Worm (Caenorhabditis elegans) whole organism, L3 larva: ENCODE results near the gene lgmn-1.
A peak's percentile ranks its signal among the peaks of the same experiment; 100 is the strongest.

Experiments
- ama-1 ChIP-seq: fragments of 150-350 bp; optimal IDR thresholded peaks from 2 replicates; lab custom pipeline; 2018
- ceh-28 ChIP-seq: fragments of 150-350 bp; optimal IDR thresholded peaks from 2 replicates; lab custom pipeline; 2014; ENCODE audit warnings: missing biosample characterization, missing genetic modification reagents, missing genetic modification characterization
- ceh-9 ChIP-seq: sonication (generic microtip); optimal IDR thresholded peaks from 2 replicates; lab custom pipeline; 2018; ENCODE audit warnings: missing biosample characterization, missing genetic modification characterization
- egl-27 ChIP-seq: sonication (generic microtip); optimal IDR thresholded peaks from 4 replicates; lab custom pipeline; 2017; ENCODE audit warnings: missing biosample characterization, missing genetic modification reagents, missing genetic modification characterization
- egl-5 ChIP-seq: fragments of 150-350 bp; optimal IDR thresholded peaks from 2 replicates; lab custom pipeline; 2017; ENCODE audit warnings: missing biosample characterization, missing genetic modification reagents, missing genetic modification characterization, inconsistent platforms
- elt-1 ChIP-seq: fragments of 150-350 bp; optimal IDR thresholded peaks from 2 replicates; lab custom pipeline; 2014; ENCODE audit warnings: missing biosample characterization, missing genetic modification characterization
- elt-2 ChIP-seq: sonication (generic microtip); optimal IDR thresholded peaks from 2 replicates; lab custom pipeline; 2016; ENCODE audit warnings: missing genetic modification reagents, mild to moderate bottlenecking, missing genetic modification characterization, missing compliant biosample characterization
- elt-3 ChIP-seq, 3 experiments: fragments of 150-350 bp in 1 of 3; sonication (generic microtip) in 2 of 3; optimal IDR thresholded peaks; 2 replicates in 2 of 3; 4 replicates in 1 of 3; lab custom pipeline; 2014 to 2017; ENCODE audit warnings: missing biosample characterization in 3 of 3, missing genetic modification characterization in 3 of 3
- fos-1 ChIP-seq: fragments of 150-350 bp; optimal IDR thresholded peaks from 2 replicates; lab custom pipeline; 2014; ENCODE audit warnings: missing biosample characterization, missing genetic modification characterization
- hmg-11 ChIP-seq: sonication (generic microtip); optimal IDR thresholded peaks from 2 replicates; lab custom pipeline; 2016; ENCODE audit warnings: missing genetic modification characterization, missing compliant biosample characterization
- jun-1 ChIP-seq: fragments of 150-350 bp; optimal IDR thresholded peaks from 2 replicates; lab custom pipeline; 2014; ENCODE audit warnings: missing biosample characterization, missing genetic modification reagents, missing genetic modification characterization
- lin-39 ChIP-seq: fragments of 150-350 bp; optimal IDR thresholded peaks from 2 replicates; lab custom pipeline; 2018; ENCODE audit warnings: missing biosample characterization, missing genetic modification reagents, missing genetic modification characterization
- mml-1 ChIP-seq: fragments of 150-350 bp; sonication (generic microtip); optimal IDR thresholded peaks from 3 replicates; lab custom pipeline; 2014; ENCODE audit warnings: missing biosample characterization, missing genetic modification characterization
- nfya-1 ChIP-seq: sonication (generic microtip); optimal IDR thresholded peaks from 2 replicates; lab custom pipeline; 2017; ENCODE audit warnings: missing genetic modification characterization, mild to moderate bottlenecking, missing compliant biosample characterization, antibody characterized with exemption, moderate library complexity; ENCODE audit not compliant: insufficient read depth
- nhr-11 ChIP-seq: fragments of 150-350 bp; optimal IDR thresholded peaks from 2 replicates; lab custom pipeline; 2014; ENCODE audit warnings: missing biosample characterization, missing genetic modification characterization
- nhr-12 ChIP-seq: fragments of 150-350 bp; optimal IDR thresholded peaks from 2 replicates; lab custom pipeline; 2014; ENCODE audit warnings: missing biosample characterization, missing genetic modification characterization
- nhr-23 ChIP-seq: fragments of 150-350 bp; optimal IDR thresholded peaks from 2 replicates; lab custom pipeline; 2014; ENCODE audit warnings: missing biosample characterization, missing genetic modification reagents, missing genetic modification characterization
- nhr-237 ChIP-seq: fragments of 150-350 bp; optimal IDR thresholded peaks from 2 replicates; lab custom pipeline; 2014; ENCODE audit warnings: missing biosample characterization, missing genetic modification characterization
- nhr-25 ChIP-seq: sonication (generic microtip); optimal IDR thresholded peaks from 2 replicates; lab custom pipeline; 2017; ENCODE audit warnings: missing biosample characterization, missing genetic modification characterization
- nhr-28 ChIP-seq: fragments of 150-350 bp; optimal IDR thresholded peaks from 2 replicates; lab custom pipeline; 2014; ENCODE audit warnings: missing biosample characterization, missing genetic modification characterization
- nhr-43 ChIP-seq: sonication (generic microtip); optimal IDR thresholded peaks from 2 replicates; lab custom pipeline; 2016; ENCODE audit warnings: mild to moderate bottlenecking, missing genetic modification characterization, missing compliant biosample characterization; ENCODE audit not compliant: poor library complexity, severe bottlenecking
- nhr-76 ChIP-seq: fragments of 150-350 bp; sonication (generic microtip); optimal IDR thresholded peaks from 5 replicates; lab custom pipeline; 2014; ENCODE audit warnings: missing biosample characterization, missing genetic modification characterization
- nhr-77 ChIP-seq: fragments of 150-350 bp; optimal IDR thresholded peaks from 2 replicates; lab custom pipeline; 2014; ENCODE audit warnings: missing biosample characterization, missing genetic modification characterization
- pqm-1 ChIP-seq: fragments of 150-350 bp; optimal IDR thresholded peaks from 2 replicates; lab custom pipeline; 2017; ENCODE audit warnings: missing biosample characterization, missing genetic modification characterization, inconsistent platforms
- skn-1 ChIP-seq: fragments of 150-350 bp; optimal IDR thresholded peaks from 2 replicates; lab custom pipeline; 2014; ENCODE audit warnings: missing biosample characterization, missing genetic modification characterization
- snpc-4 ChIP-seq: fragments of 150-350 bp; optimal IDR thresholded peaks from 2 replicates; lab custom pipeline; 2014; ENCODE audit warnings: missing biosample characterization, missing genetic modification characterization
- tbx-2 ChIP-seq: sonication (generic microtip); optimal IDR thresholded peaks from 2 replicates; lab custom pipeline; 2016; ENCODE audit warnings: mild to moderate bottlenecking, missing genetic modification characterization, missing compliant biosample characterization
- unc-62 ChIP-seq: fragments of 150-350 bp; sonication (generic microtip); optimal IDR thresholded peaks from 4 replicates; lab custom pipeline; 2014; ENCODE audit warnings: missing biosample characterization, missing genetic modification reagents, missing genetic modification characterization
- ztf-11 ChIP-seq: fragments of 150-350 bp; optimal IDR thresholded peaks from 2 replicates; lab custom pipeline; 2014; ENCODE audit warnings: missing biosample characterization, missing genetic modification characterization
- ztf-4 ChIP-seq: fragments of 150-350 bp; optimal IDR thresholded peaks from 2 replicates; lab custom pipeline; 2014; ENCODE audit warnings: missing biosample characterization, missing genetic modification characterization

lgmn-1 gene

DNA sequence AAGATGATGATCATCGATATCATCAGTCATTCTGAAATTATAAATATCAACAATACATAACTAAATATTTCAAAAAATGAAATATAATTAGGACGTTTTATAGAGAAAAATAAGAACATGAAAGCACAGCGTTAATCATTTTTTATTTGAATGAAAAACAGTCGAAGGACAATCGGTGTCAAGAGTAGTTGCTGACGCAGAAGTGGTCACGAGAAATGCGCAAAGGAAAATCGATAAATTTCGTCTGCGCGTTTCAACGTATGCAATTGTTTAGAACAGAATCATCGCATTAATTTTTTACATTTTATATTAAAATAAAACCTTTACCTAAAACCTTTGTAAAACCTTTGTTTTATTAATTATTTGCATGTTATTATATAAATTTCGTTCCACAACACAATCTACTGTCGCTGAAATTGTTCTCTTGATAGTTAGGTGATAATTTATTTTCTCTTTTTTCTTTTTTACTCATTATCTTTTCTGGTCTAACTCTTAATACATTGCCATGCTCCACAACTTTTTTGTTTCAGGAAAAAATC is 15.1 kb upstream of the lgmn-1 start, which contains the start of the genes W04D2.4 and rbm-25 (continued):
- TF ChIP-seq unc-62 (GFP tag; lab: Kevin White, UChicago) (no peak), nhr-11 (no peak), nfya-1 (tag; lab: Kevin White, UChicago) (peak; percentile 83)

DNA sequence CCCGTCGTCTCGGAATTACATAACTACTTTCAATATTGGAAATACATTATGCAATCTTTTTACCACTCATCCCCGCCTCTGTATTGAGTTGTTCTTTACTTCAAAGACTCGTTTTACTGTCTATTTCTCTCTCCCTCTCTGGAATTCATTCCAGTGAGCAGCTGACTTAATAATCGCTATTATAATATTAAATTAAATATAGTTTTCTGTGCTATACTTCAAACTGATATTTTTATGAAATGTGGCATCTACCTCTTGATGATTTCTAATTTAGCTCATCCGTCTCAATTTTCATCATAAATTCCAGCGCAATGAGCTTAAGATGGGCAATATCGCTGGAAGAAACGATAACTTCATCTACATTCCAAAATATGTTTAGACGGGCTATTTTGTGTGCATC is 9.4 kb upstream of the lgmn-1 start, which contains the start of gene T28H10.1:
Gene T28H10.1 (plus strand): TSS at position 301 of the 400 bp plus-strand sequence.
- no peak for TF ChIP-seq nhr-28
- TF ChIP-seq egl-27 (tag; lab: Kevin White, UChicago) = no peak
- TF ChIP-seq ama-1 = no peak
- no peak for TF ChIP-seq ceh-9 (tag; lab: Kevin White, UChicago)
- TF ChIP-seq fos-1 (tag; lab: Kevin White, UChicago) = no peak
- no peak for TF ChIP-seq jun-1 (tag; lab: Kevin White, UChicago)
- no peak for TF ChIP-seq ztf-4 (tag; lab: Kevin White, UChicago)
- TF ChIP-seq nhr-237 (tag; lab: Kevin White, UChicago) = no peak
- no peak for TF ChIP-seq elt-1 (tag; lab: Kevin White, UChicago)
- TF ChIP-seq skn-1 (tag; lab: Kevin White, UChicago) = no peak
- no peak for TF ChIP-seq elt-2
- no peak for TF ChIP-seq egl-5 (tag; lab: Kevin White, UChicago)
- no peak for TF ChIP-seq tbx-2
- TF ChIP-seq nfya-1 (tag; lab: Kevin White, UChicago) = no peak
- TF ChIP-seq snpc-4 (tag; lab: Kevin White, UChicago) = no peak
- no peak for TF ChIP-seq nhr-12 (tag; lab: Kevin White, UChicago)
- no peak for TF ChIP-seq nhr-43 (tag; lab: Kevin White, UChicago)
- TF ChIP-seq lin-39 = no peak
- no peak for TF ChIP-seq nhr-77

DNA sequence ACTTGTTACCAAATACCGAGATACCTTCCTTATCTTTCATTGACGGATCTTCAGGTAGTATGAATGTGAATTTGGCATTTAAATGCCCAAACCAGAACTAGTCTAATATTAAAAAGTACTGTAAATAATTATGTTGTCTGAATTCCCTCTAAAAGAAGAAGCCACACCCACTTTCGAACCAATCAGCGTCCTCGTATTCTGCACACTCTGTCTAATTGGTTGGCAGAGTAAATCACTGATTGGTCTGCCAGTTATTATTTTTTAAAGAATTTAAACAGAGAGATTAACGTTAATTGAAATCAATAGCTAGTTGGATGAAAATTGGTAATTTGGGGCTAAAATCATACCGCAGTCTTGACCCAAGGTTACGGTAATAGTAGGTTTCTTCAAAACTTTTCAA is 7.1 kb upstream of the lgmn-1 start:
- TF ChIP-seq nhr-11 (no peak), nfya-1 (tag; lab: Kevin White, UChicago) (peak; percentile 54)

DNA sequence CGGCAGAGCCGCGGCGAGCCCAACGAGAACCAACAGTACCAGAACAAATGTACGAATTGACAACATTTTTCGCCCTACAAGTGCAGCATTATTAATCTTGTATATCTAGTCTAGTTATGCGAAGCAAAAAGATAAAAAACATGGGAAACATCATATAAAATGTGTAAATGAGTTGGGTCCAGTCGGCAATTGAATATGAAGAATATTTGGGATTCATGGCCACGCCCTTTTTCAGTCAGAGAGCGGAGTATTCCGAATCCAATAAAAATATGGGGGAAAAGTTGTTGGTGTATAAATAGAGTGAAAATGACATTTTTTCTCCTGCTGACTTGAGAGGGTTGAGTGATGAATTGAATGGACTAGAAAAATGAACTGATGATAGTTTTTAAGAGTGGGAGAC is 6.7 kb upstream of the lgmn-1 start, which contains the start of gene nlp-46:
Gene nlp-46 (minus strand): TSS at position 101 of the 400 bp plus-strand sequence.
- TF ChIP-seq nhr-25 (no peak), ceh-28 (tag; lab: Kevin White, UChicago) (no peak), elt-2 (no peak), nfya-1 (tag; lab: Kevin White, UChicago) (no peak), skn-1 (tag; lab: Kevin White, UChicago) (no peak), lin-39 (no peak), pqm-1 (tag; lab: Kevin White, UChicago) (no peak), hmg-11 (no peak), jun-1 (tag; lab: Kevin White, UChicago) (no peak), nhr-76 (tag; lab: Kevin White, UChicago) (no peak), mml-1 (tag; lab: Kevin White, UChicago) (no peak), ztf-11 (tag; lab: Kevin White, UChicago) (no peak)
- TF ChIP-seq, all 47 proteins: peak for 0

DNA sequence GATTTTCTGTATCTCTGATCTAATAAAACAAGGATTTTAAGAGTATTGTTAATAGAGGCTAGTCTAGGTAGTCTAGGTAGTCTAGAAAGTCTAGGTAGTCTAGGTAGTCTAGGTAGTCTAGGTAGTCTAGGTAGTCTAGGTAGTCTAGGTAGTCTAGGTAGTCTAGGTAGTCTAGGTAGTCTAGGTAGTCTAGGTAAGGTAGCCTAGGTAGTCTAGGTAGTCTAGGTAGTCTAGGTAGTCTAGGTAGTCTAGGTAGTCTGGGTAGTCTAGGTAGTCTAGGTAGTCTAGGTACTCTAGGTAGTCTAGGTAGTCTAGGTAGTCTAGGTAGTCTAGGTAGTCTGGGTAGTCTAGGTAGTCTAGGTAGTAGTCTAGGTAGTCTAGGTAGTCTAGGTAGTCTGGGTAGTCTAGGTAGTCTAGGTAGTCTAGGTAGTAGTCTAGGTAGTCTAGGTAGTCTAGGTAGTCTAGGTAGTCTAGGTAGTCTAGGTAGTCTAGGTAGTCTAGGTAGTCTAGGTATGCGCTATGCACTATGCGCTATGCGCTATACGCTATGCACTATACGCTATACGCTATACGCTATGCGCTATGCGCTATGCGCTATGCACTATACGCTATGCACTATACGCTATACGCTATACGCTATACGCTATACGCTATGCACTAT is 2.8 kb upstream of the lgmn-1 start:
- TF ChIP-seq nhr-43 (tag; lab: Kevin White, UChicago) = peak; percentile 83
- peak; percentile 41 for TF ChIP-seq nhr-237 (tag; lab: Kevin White, UChicago)

DNA sequence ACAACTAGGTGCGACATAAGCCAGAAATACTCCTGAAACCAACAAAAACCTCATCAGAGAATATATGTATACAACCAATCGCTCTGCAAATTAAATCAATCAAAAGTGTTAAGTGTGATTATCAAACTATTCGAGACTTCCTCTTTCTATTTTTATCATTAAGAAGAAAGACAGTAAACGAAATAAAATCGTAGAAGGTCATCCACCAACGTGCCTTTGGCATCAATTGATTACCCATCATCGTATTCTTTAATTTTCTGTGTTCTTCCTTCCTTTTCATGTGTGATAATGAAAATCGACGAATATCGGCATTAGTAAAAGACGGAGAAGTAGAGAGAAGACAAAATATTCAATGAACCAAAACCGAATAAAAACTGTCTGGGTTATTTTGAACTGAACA is 910 bp upstream of the lgmn-1 start:
- no peak for TF ChIP-seq elt-3 (tag; optimal IDR thresholded peaks at IDR 0.05; lab: Kevin White, UChicago)
- TF ChIP-seq nhr-23 (tag; lab: Kevin White, UChicago) = peak; percentile 15
